Worm (Caenorhabditis elegans): ENCODE measurements around the gene F59B2.13.

DNA sequence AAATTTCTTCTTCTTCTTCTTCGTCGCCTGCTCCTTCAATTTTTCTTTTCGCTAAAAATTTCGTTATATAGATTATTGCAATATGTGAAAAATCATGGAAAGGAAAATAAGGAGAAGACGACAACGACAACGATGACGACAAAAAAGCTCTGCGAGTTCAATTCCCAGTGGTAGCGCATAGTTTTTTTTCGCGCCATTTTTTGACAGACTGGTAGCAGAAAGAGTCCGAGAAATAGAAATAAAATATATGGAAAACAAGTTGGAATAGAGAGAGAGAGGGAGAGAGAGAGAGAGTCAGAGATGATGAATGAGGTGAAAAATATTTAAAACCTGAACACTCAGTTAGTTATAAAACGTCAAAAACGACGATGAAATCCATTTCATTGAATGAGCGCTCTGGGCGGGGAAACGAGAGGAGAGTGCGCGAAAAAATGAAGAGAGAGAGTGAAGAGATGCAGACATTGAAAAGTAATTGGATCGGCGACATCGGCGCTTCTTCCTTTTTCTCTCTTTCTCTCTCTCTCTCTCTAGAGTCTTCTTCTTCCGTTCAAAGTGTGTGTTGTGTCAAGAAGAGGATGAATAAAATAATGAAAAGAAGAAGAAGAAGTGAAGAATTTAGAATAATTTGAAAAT, 44.9 kb downstream of the F59B2.13 start, which contains the start of gene pde-2:
- TF ChIP-seq tlp-1 (tag; optimal IDR thresholded peaks at IDR 0.05), result no peak
- no peak for TF ChIP-seq grh-1 (GFP tag; IDR thresholded peaks at IDR 0.05)
- peak; percentile 8 to 45 for TF ChIP-seq lin-35 (GFP tag; optimal IDR thresholded peaks at IDR 0.05)
- TF ChIP-seq lin-13 (GFP tag; optimal IDR thresholded peaks at IDR 0.05), result no peak
- no peak for TF ChIP-seq nhr-90 (tag; optimal IDR thresholded peaks at IDR 0.05; ENCODE audit: poor library complexity)
- peak in 1 of 2 experiments; percentile 32 for TF ChIP-seq mdl-1 (tag; optimal IDR thresholded peaks at IDR 0.05)
- no peak for TF ChIP-seq nhr-237 (tag; optimal IDR thresholded peaks at IDR 0.05)
- no peak for TF ChIP-seq zag-1 (tag; optimal IDR thresholded peaks at IDR 0.05)
- peak; percentile 47 to 64 for TF ChIP-seq lsy-2 (tag; optimal IDR thresholded peaks at IDR 0.05)
- TF ChIP-seq blmp-1 (tag; optimal IDR thresholded peaks at IDR 0.05), result peak; percentile 78
- TF ChIP-seq nhr-12 (tag; optimal IDR thresholded peaks at IDR 0.05), result no peak
- TF ChIP-seq elt-2 (tag; optimal IDR thresholded peaks at IDR 0.05), result no peak
- TF ChIP-seq nhr-47 (tag; optimal IDR thresholded peaks at IDR 0.05), result peak; percentile 58
- TF ChIP-seq unc-62 (GFP tag; optimal IDR thresholded peaks at IDR 0.05), result no peak
